Worm (Caenorhabditis elegans) whole organism, L1 larva: ENCODE data around the gene eat-3.

Experiments used
- alr-1 ChIP-seq: fragments of 200-800 bp; sonication (Bioruptor generic); optimal IDR thresholded peaks from 2 replicates; lab custom pipeline; 2018; ENCODE audit warnings: borderline replicate concordance, mild to moderate bottlenecking, missing genetic modification characterization, missing compliant biosample characterization
- aly-2 ChIP-seq: fragments of 150-350 bp; optimal IDR thresholded peaks from 2 replicates; lab custom pipeline; 2014; ENCODE audit warnings: missing biosample characterization, missing genetic modification characterization
- ama-1 ChIP-seq: fragments of 150-350 bp; optimal IDR thresholded peaks from 2 replicates; lab custom pipeline; 2014
- elt-2 ChIP-seq: sonication (generic microtip); optimal IDR thresholded peaks from 2 replicates; lab custom pipeline; 2016; ENCODE audit warnings: missing genetic modification characterization, mild to moderate bottlenecking, inconsistent platforms, missing compliant biosample characterization, missing genetic modification reagents
- lin-15B ChIP-seq: fragments of 150-350 bp; sonication (generic microtip); optimal IDR thresholded peaks from 3 replicates; lab custom pipeline; 2014; ENCODE audit warnings: missing biosample characterization, missing genetic modification characterization
- nhr-85 ChIP-seq: sonication (generic microtip); peaks from one replicate; lab custom pipeline; 2016; ENCODE audit warnings: missing genetic modification characterization, inconsistent platforms, missing compliant biosample characterization
- snpc-4 ChIP-seq: fragments of 150-350 bp; optimal IDR thresholded peaks from 2 replicates; lab custom pipeline; 2014; ENCODE audit warnings: missing biosample characterization, missing genetic modification characterization
- unc-62 ChIP-seq: fragments of 150-350 bp; optimal IDR thresholded peaks from 2 replicates; lab custom pipeline; 2014; ENCODE audit warnings: missing biosample characterization, missing genetic modification reagents, missing genetic modification characterization
- unc-86 ChIP-seq: sonication (generic microtip); optimal IDR thresholded peaks from 2 replicates; lab custom pipeline; 2016; ENCODE audit warnings: missing genetic modification characterization, missing compliant biosample characterization
- ztf-4 ChIP-seq: fragments of 150-350 bp; optimal IDR thresholded peaks from 2 replicates; lab custom pipeline; 2014; ENCODE audit warnings: missing biosample characterization, missing genetic modification characterization

- TF ChIP-seq nhr-85 (tag; lab: Kevin White, UChicago) (no peak), snpc-4 (tag; lab: Kevin White, UChicago) (no peak), ama-1 (lab: Kevin White, UChicago) (no peak), alr-1 (no peak), unc-62 (no peak), unc-86 (tag; lab: Kevin White, UChicago) (no peak), elt-2 (tag; lab: Kevin White, UChicago) (no peak), aly-2 (tag; lab: Kevin White, UChicago) (no peak), ztf-4 (tag; lab: Kevin White, UChicago) (no peak), lin-15B (tag; lab: Kevin White, UChicago) (no peak)
These were observed 7.9 kb upstream of the eat-3 start for ce11 chrII:9316801-9317200.
